Worm (Caenorhabditis elegans) whole organism, L2 larva: ENCODE measurements around the gene clec-266.

Source experiments
- R02D3.7 ChIP-seq: fragments of 150-350 bp; optimal IDR thresholded peaks from 2 replicates; lab custom pipeline; 2014; ENCODE audit warnings: missing biosample characterization, missing genetic modification characterization
- ZK546.5 ChIP-seq: sonication (generic microtip); optimal IDR thresholded peaks from 2 replicates; lab custom pipeline; 2017; ENCODE audit warnings: missing biosample characterization, missing genetic modification characterization
- aly-2 ChIP-seq: fragments of 150-350 bp; optimal IDR thresholded peaks from 2 replicates; lab custom pipeline; 2014; ENCODE audit warnings: missing biosample characterization, missing genetic modification characterization
- lin-11 ChIP-seq: fragments of 150-350 bp; sonication (generic microtip); optimal IDR thresholded peaks from 2 replicates; lab custom pipeline; 2014; ENCODE audit warnings: missing biosample characterization, missing genetic modification characterization, inconsistent platforms, mixed read lengths
- nhr-11 ChIP-seq: fragments of 150-350 bp; optimal IDR thresholded peaks from 2 replicates; lab custom pipeline; 2014; ENCODE audit warnings: missing biosample characterization, missing genetic modification characterization
- nhr-12 ChIP-seq: fragments of 150-350 bp; optimal IDR thresholded peaks from 2 replicates; lab custom pipeline; 2014; ENCODE audit warnings: missing biosample characterization, missing genetic modification characterization
- nhr-237 ChIP-seq: fragments of 150-350 bp; optimal IDR thresholded peaks from 2 replicates; lab custom pipeline; 2014; ENCODE audit warnings: missing biosample characterization, missing genetic modification characterization
- nhr-77 ChIP-seq: fragments of 150-350 bp; optimal IDR thresholded peaks from 2 replicates; lab custom pipeline; 2014; ENCODE audit warnings: missing biosample characterization, missing genetic modification characterization
- snpc-4 ChIP-seq: fragments of 150-350 bp; optimal IDR thresholded peaks from 2 replicates; lab custom pipeline; 2014; ENCODE audit warnings: missing biosample characterization, missing genetic modification characterization
- unc-62 ChIP-seq: fragments of 150-350 bp; optimal IDR thresholded peaks from 2 replicates; lab custom pipeline; 2014; ENCODE audit warnings: missing biosample characterization, missing genetic modification reagents, missing genetic modification characterization
- zag-1 ChIP-seq: fragments of 150-350 bp; optimal IDR thresholded peaks from 2 replicates; lab custom pipeline; 2014; ENCODE audit warnings: missing biosample characterization, missing genetic modification characterization

ce11 chrX:6569624-6570023 lies 53.1 kb downstream of the clec-266 start, which contains the start of gene dop-3:
- TF ChIP-seq nhr-77 (tag; lab: Kevin White, UChicago) (no peak), nhr-12 (tag; lab: Kevin White, UChicago) (no peak), aly-2 (tag; lab: Kevin White, UChicago) (no peak), zag-1 (tag; lab: Kevin White, UChicago) (no peak), nhr-11 (tag; lab: Kevin White, UChicago) (no peak), nhr-237 (tag; lab: Kevin White, UChicago) (no peak), lin-11 (tag; lab: Kevin White, UChicago) (no peak), ZK546.5 (tag; lab: Kevin White, UChicago) (no peak), unc-62 (GFP tag; lab: Kevin White, UChicago) (no peak), snpc-4 (no peak), R02D3.7 (tag; lab: Kevin White, UChicago) (no peak)
